Worm (Caenorhabditis elegans) whole organism, late embryonic: ENCODE data around the gene smz-1.

Experiments
- F13H6.1 ChIP-seq: sonication (generic microtip); optimal IDR thresholded peaks from 2 replicates; lab custom pipeline; 2016; ENCODE audit warnings: missing genetic modification characterization, missing compliant biosample characterization
- Y22D7AL.16 ChIP-seq: sonication (generic microtip); optimal IDR thresholded peaks from 2 replicates; lab custom pipeline; 2016; ENCODE audit warnings: missing genetic modification characterization, missing compliant biosample characterization
- ceh-2 ChIP-seq: sonication (generic microtip); optimal IDR thresholded peaks from 2 replicates; lab custom pipeline; 2016; ENCODE audit warnings: missing genotype, missing genetic modification characterization, missing compliant biosample characterization
- fkh-10 ChIP-seq: fragments of 150-350 bp; optimal IDR thresholded peaks from 2 replicates; lab custom pipeline; 2014; ENCODE audit warnings: missing biosample characterization, missing genetic modification reagents, missing genetic modification characterization
- hlh-6 ChIP-seq: sonication (generic microtip); optimal IDR thresholded peaks from 2 replicates; lab custom pipeline; 2016; ENCODE audit warnings: missing genotype, missing genetic modification characterization, missing compliant biosample characterization
- sox-2 ChIP-seq: fragments of 200-800 bp; sonication (Bioruptor generic); IDR thresholded peaks from 2 replicates; pipeline ENCODE4 v1.3.6; 2022; ENCODE audit warnings: missing genetic modification reagents, missing genetic modification characterization, missing compliant biosample characterization
- tbx-2 ChIP-seq: sonication (generic microtip); optimal IDR thresholded peaks from 2 replicates; lab custom pipeline; 2016; ENCODE audit warnings: missing genetic modification characterization, missing compliant biosample characterization

- TF ChIP-seq ceh-2 (tag; lab: Kevin White, UChicago) (no peak), sox-2 (GFP tag; lab: Robert Waterston, UW) (no peak), hlh-6 (no peak), tbx-2 (tag; lab: Kevin White, UChicago) (no peak), Y22D7AL.16 (no peak), fkh-10 (GFP tag; lab: Kevin White, UChicago) (no peak), F13H6.1 (tag; lab: Kevin White, UChicago) (no peak)
Observed at ce11 chrIV:12420455-12420854, 34.4 kb upstream of the smz-1 start, which contains the start of gene ugt-65.
